Worm (Caenorhabditis elegans): ENCODE measurements around the gene srz-105.
"Not testable (repeated sequence)": the region's sequence is repeated elsewhere in the genome, so short reads cannot be mapped to it uniquely, and the experiment has no call there.

Gene srz-105

ce11 chrIV:16306918-16307317 lies 17.8 kb upstream of the srz-105 start:
- TF ChIP-seq pqm-1 (tag; optimal IDR thresholded peaks at IDR 0.05) = no peak
- no peak for TF ChIP-seq che-1 (tag; optimal IDR thresholded peaks at IDR 0.05)
- no peak for TF ChIP-seq odd-2 (tag; optimal IDR thresholded peaks at IDR 0.05)
- no peak for TF ChIP-seq mec-3 (tag; optimal IDR thresholded peaks at IDR 0.05; ENCODE audit: borderline replicate concordance)
- no peak for TF ChIP-seq lin-11 (tag; optimal IDR thresholded peaks at IDR 0.05)
- TF ChIP-seq ets-4 (tag; optimal IDR thresholded peaks at IDR 0.05) = no peak
- no peak for TF ChIP-seq hlh-6 (tag; optimal IDR thresholded peaks at IDR 0.05)
- no peak for TF ChIP-seq syd-9 (tag; optimal IDR thresholded peaks at IDR 0.05)
- TF ChIP-seq elt-4 (tag; optimal IDR thresholded peaks at IDR 0.05) = no peak
- no peak for TF ChIP-seq zip-5 (tag; optimal IDR thresholded peaks at IDR 0.05)

- not testable (repeated sequence) for TF ChIP-seq elt-2, ceh-34, dve-1 (tag; optimal IDR thresholded peaks at IDR 0.05)
Measured at ce11 chrIV:16307925-16308324, 16.8 kb upstream of the srz-105 start, which contains the start of gene rac-2. rac-2 (plus strand) TSS chrIV:16308225.

- TF ChIP-seq zip-5 (tag; optimal IDR thresholded peaks at IDR 0.05) (no peak), nhr-232 (tag; optimal IDR thresholded peaks at IDR 0.05) (no peak), gmeb-2 (tag; optimal IDR thresholded peaks at IDR 0.05) (no peak), dmd-4 (tag; optimal IDR thresholded peaks at IDR 0.05; ENCODE audit: borderline replicate concordance) (no peak), madf-2 (tag; optimal IDR thresholded peaks at IDR 0.05) (no peak), unc-3 (GFP tag; conservative IDR thresholded peaks at IDR 0.05) (no peak), unc-3 (tag; optimal IDR thresholded peaks at IDR 0.05) (no peak), tbx-2 (tag; optimal IDR thresholded peaks at IDR 0.05) (no peak), ceh-18 (tag; optimal IDR thresholded peaks at IDR 0.05) (no peak), ceh-2 (tag; optimal IDR thresholded peaks at IDR 0.05) (no peak), che-1 (tag; optimal IDR thresholded peaks at IDR 0.05) (no peak), C08G9.2 (tag; optimal IDR thresholded peaks at IDR 0.05) (no peak), fax-1 (tag; optimal IDR thresholded peaks at IDR 0.05) (no peak), hlh-6 (tag; optimal IDR thresholded peaks at IDR 0.05) (no peak), nhr-11 (tag; optimal IDR thresholded peaks at IDR 0.05) (no peak), hlh-15 (tag; optimal IDR thresholded peaks at IDR 0.05) (no peak), nfya-1 (tag; optimal IDR thresholded peaks at IDR 0.05) (no peak), npax-4 (tag; optimal IDR thresholded peaks at IDR 0.05) (no peak)
Measured at ce11 chrIV:16310103-16310502, 14.6 kb upstream of the srz-105 start.

- no peak for TF ChIP-seq npax-4 (tag; optimal IDR thresholded peaks at IDR 0.05)
- TF ChIP-seq dve-1 (tag; optimal IDR thresholded peaks at IDR 0.05) = no peak
- TF ChIP-seq K09A11.1 (tag; optimal IDR thresholded peaks at IDR 0.05; ENCODE audit: insufficient read depth) = no peak
- no peak for TF ChIP-seq ceh-34 (tag; optimal IDR thresholded peaks at IDR 0.05)
- TF ChIP-seq pqm-1 (tag; optimal IDR thresholded peaks at IDR 0.05) = no peak
- TF ChIP-seq elt-4 (tag; optimal IDR thresholded peaks at IDR 0.05) = no peak
- TF ChIP-seq unc-86 (tag; optimal IDR thresholded peaks at IDR 0.05) = no peak
- no peak for TF ChIP-seq ztf-16 (tag; optimal IDR thresholded peaks at IDR 0.05)
- no peak for TF ChIP-seq ceh-6 (GFP tag; optimal IDR thresholded peaks at IDR 0.05)
- no peak for TF ChIP-seq T23F11.4 (GFP tag; optimal IDR thresholded peaks at IDR 0.05)
- TF ChIP-seq hlh-15 (tag; optimal IDR thresholded peaks at IDR 0.05) = no peak
- TF ChIP-seq ceh-2 (tag; optimal IDR thresholded peaks at IDR 0.05) = no peak
- TF ChIP-seq hlh-13 (GFP tag; optimal IDR thresholded peaks at IDR 0.05) = no peak
- no peak for TF ChIP-seq mec-3 (tag; optimal IDR thresholded peaks at IDR 0.05; ENCODE audit: borderline replicate concordance)
- TF ChIP-seq sdc-2 (tag; optimal IDR thresholded peaks at IDR 0.05) = no peak
- no peak for TF ChIP-seq pros-1 (tag; optimal IDR thresholded peaks at IDR 0.05)
- TF ChIP-seq ceh-30 (tag; optimal IDR thresholded peaks at IDR 0.05) = no peak
Measured at ce11 chrIV:16320410-16320809, 4.3 kb upstream of the srz-105 start, which contains the start of gene K03D3.5. K03D3.5 (minus strand) TSS chrIV:16320510.
